Worm (Caenorhabditis elegans) whole organism, midembryonic: ENCODE measurements around the gene fcmt-1.

Experiments
- med-1 ChIP-seq: sonication (generic microtip); optimal IDR thresholded peaks from 2 replicates; lab custom pipeline; 2017; ENCODE audit warnings: missing genetic modification characterization, mild to moderate bottlenecking, missing compliant biosample characterization, antibody characterized with exemption, missing genetic modification reagents; ENCODE audit not compliant: insufficient read depth
- ztf-23 ChIP-seq: fragments of 200-800 bp; sonication (Bioruptor generic); IDR thresholded peaks from 2 replicates; pipeline ENCODE4 v1.3.6; 2022; ENCODE audit warnings: missing genetic modification reagents, missing genetic modification characterization, missing compliant biosample characterization

- no peak for TF ChIP-seq med-1 (GFP tag; lab: Kevin White, UChicago)
- TF ChIP-seq ztf-23 (GFP tag; lab: Robert Waterston, UW) = no peak
Measured at ce11 chrII:11680220-11680619, 29.1 kb downstream of the fcmt-1 start.
